Fruit fly (Drosophila melanogaster) whole organism, embryonic: ENCODE data around the gene Indy.

Source experiments
- Antp ChIP-seq: fragments of 200-800 bp; sonication (Bioruptor generic); optimal IDR thresholded peaks from 3 replicates; lab custom pipeline; 2016; ENCODE audit warnings: missing biosample characterization, missing genetic modification characterization
- Atf-2 ChIP-seq: fragments of 200-800 bp; sonication (Bioruptor generic); optimal IDR thresholded peaks from 2 replicates; lab custom pipeline; 2016; ENCODE audit warnings: missing biosample characterization, missing genetic modification characterization
- Bdp1 ChIP-seq: fragments of 200-800 bp; sonication (Bioruptor generic); optimal IDR thresholded peaks from 3 replicates; lab custom pipeline; 2016; ENCODE audit warnings: missing biosample characterization, missing genetic modification characterization
- C15 ChIP-seq: fragments of 200-800 bp; sonication (Bioruptor generic); IDR thresholded peaks from 3 replicates; pipeline ENCODE4 v1.3.6; 2022; ENCODE audit warnings: missing biosample characterization, missing genetic modification characterization
- CG10654 ChIP-seq: fragments of 200-800 bp; sonication (Bioruptor generic); optimal IDR thresholded peaks from 2 replicates; lab custom pipeline; 2016; ENCODE audit warnings: missing biosample characterization, missing genetic modification characterization
- CG11504 ChIP-seq: fragments of 200-800 bp; sonication (Bioruptor generic); optimal IDR thresholded peaks from 3 replicates; lab custom pipeline; 2019; ENCODE audit warnings: missing biosample characterization, mild to moderate bottlenecking, missing genetic modification characterization, moderate library complexity
- CG12659 ChIP-seq: fragments of 200-800 bp; sonication (Bioruptor generic); optimal IDR thresholded peaks from 3 replicates; lab custom pipeline; 2017; ENCODE audit warnings: mild to moderate bottlenecking, missing biosample characterization, missing genetic modification reagents, missing genetic modification characterization
- CG13894 ChIP-seq: fragments of 200-800 bp; sonication (Bioruptor generic); optimal IDR thresholded peaks from 3 replicates; lab custom pipeline; 2018; ENCODE audit warnings: missing biosample characterization, mild to moderate bottlenecking, missing genetic modification characterization, moderate library complexity
- CG14667 ChIP-seq: fragments of 200-800 bp; sonication (Bioruptor generic); IDR thresholded peaks from 2 replicates; pipeline ENCODE4 v1.3.6; 2022; ENCODE audit warnings: missing biosample characterization, missing genetic modification characterization
- CG17186 ChIP-seq: fragments of 200-800 bp; sonication (Bioruptor generic); optimal IDR thresholded peaks from 3 replicates; lab custom pipeline; 2017; ENCODE audit warnings: missing biosample characterization, missing genetic modification reagents, missing genetic modification characterization
- CG17802 ChIP-seq: fragments of 200-800 bp; sonication (Bioruptor generic); optimal IDR thresholded peaks from 2 replicates; lab custom pipeline; 2018; ENCODE audit warnings: missing biosample characterization, mild to moderate bottlenecking, missing genetic modification characterization, moderate library complexity
- CG18619 ChIP-seq: fragments of 200-800 bp; sonication (Bioruptor generic); optimal IDR thresholded peaks from 3 replicates; lab custom pipeline; 2017; ENCODE audit warnings: missing biosample characterization, mild to moderate bottlenecking, missing genetic modification characterization
- CG2202 ChIP-seq: fragments of 200-800 bp; sonication (Bioruptor generic); optimal IDR thresholded peaks from 2 replicates; lab custom pipeline; 2018; ENCODE audit warnings: missing biosample characterization, mild to moderate bottlenecking, missing genetic modification characterization
- CG2712 ChIP-seq: fragments of 200-800 bp; optimal IDR thresholded peaks from 3 replicates; lab custom pipeline; 2019; ENCODE audit warnings: missing biosample characterization, mild to moderate bottlenecking, missing genetic modification characterization, moderate library complexity
- CG30403 ChIP-seq: fragments of 200-800 bp; sonication (Bioruptor generic); optimal IDR thresholded peaks from 3 replicates; lab custom pipeline; 2016; ENCODE audit warnings: missing biosample characterization, missing genetic modification characterization
- CG32532 ChIP-seq: fragments of 200-800 bp; sonication (Bioruptor generic); IDR thresholded peaks from 2 replicates; pipeline ENCODE4 v1.3.6; 2022; ENCODE audit warnings: missing biosample characterization, missing genetic modification characterization
- CG32772 ChIP-seq: fragments of 200-800 bp; sonication (Bioruptor generic); IDR thresholded peaks from 2 replicates; pipeline ENCODE4 v1.3.6; 2022; ENCODE audit warnings: missing biosample characterization, missing genetic modification characterization
- CG33213 ChIP-seq: fragments of 200-800 bp; sonication (Bioruptor generic); optimal IDR thresholded peaks from 3 replicates; lab custom pipeline; 2016; ENCODE audit warnings: missing biosample characterization, missing genetic modification characterization
- CG33557 ChIP-seq: fragments of 200-800 bp; sonication (Bioruptor generic); optimal IDR thresholded peaks from 2 replicates; lab custom pipeline; 2019; ENCODE audit warnings: missing biosample characterization, mild to moderate bottlenecking, missing genetic modification characterization, moderate library complexity
- CG3847 ChIP-seq: fragments of 200-800 bp; sonication (Bioruptor generic); IDR thresholded peaks from 2 replicates; pipeline ENCODE4 v1.3.6; 2022; ENCODE audit warnings: missing biosample characterization, missing genetic modification characterization
- CG4328 ChIP-seq: fragments of 200-800 bp; sonication (Bioruptor generic); optimal IDR thresholded peaks from 3 replicates; lab custom pipeline; 2017; ENCODE audit warnings: missing biosample characterization, missing genetic modification reagents, missing genetic modification characterization
- CG8290 ChIP-seq, 3 experiments: fragments of 200-800 bp; sonication (Bioruptor generic); optimal IDR thresholded peaks; 2 replicates each; lab custom pipeline; 2016 to 2019; ENCODE audit warnings: missing biosample characterization in 3 of 3, missing genetic modification characterization in 3 of 3, mild to moderate bottlenecking in 2 of 3, moderate library complexity in 1 of 3
- CG9437 ChIP-seq: fragments of 200-800 bp; sonication (Bioruptor generic); optimal IDR thresholded peaks from 2 replicates; lab custom pipeline; 2018; ENCODE audit warnings: missing biosample characterization, mild to moderate bottlenecking, missing genetic modification characterization
- CTCF ChIP-seq: fragments of 200-800 bp; sonication (Bioruptor generic); optimal IDR thresholded peaks from 2 replicates; lab custom pipeline; 2017; ENCODE audit warnings: missing biosample characterization, mild to moderate bottlenecking, missing genetic modification characterization, moderate library complexity
- D19A ChIP-seq: fragments of 200-800 bp; optimal IDR thresholded peaks from 3 replicates; lab custom pipeline; 2019; ENCODE audit warnings: missing biosample characterization, mild to moderate bottlenecking, missing genetic modification characterization, moderate library complexity
- Doc2 ChIP-seq: fragments of 200-800 bp; sonication (Bioruptor generic); IDR thresholded peaks from 2 replicates; pipeline ENCODE4 v1.3.6; 2022; ENCODE audit warnings: missing biosample characterization, missing genetic modification characterization
- ERR ChIP-seq: fragments of 200-800 bp; sonication (Bioruptor generic); optimal IDR thresholded peaks from 2 replicates; lab custom pipeline; 2016; ENCODE audit warnings: missing biosample characterization, missing genetic modification characterization
- Ets97D ChIP-seq: fragments of 200-800 bp; sonication (Bioruptor generic); optimal IDR thresholded peaks from 3 replicates; lab custom pipeline; 2016; ENCODE audit warnings: missing biosample characterization, missing genetic modification characterization
- HLH54F ChIP-seq: fragments of 200-800 bp; sonication (Bioruptor generic); optimal IDR thresholded peaks from 3 replicates; lab custom pipeline; 2016; ENCODE audit warnings: missing biosample characterization, missing genetic modification characterization
- Hmr ChIP-seq: fragments of 200-800 bp; sonication (Bioruptor generic); optimal IDR thresholded peaks from 3 replicates; lab custom pipeline; 2017; ENCODE audit warnings: mild to moderate bottlenecking, missing biosample characterization, missing genetic modification reagents, missing genetic modification characterization
- Lhr ChIP-seq: fragments of 200-800 bp; sonication (Bioruptor generic); optimal IDR thresholded peaks from 3 replicates; lab custom pipeline; 2017; ENCODE audit warnings: mild to moderate bottlenecking, missing biosample characterization, missing genetic modification reagents, missing genetic modification characterization
- Lim3 ChIP-seq: fragments of 200-800 bp; sonication (Bioruptor generic); IDR thresholded peaks from 2 replicates; pipeline ENCODE4 v1.3.6; 2022; ENCODE audit warnings: missing biosample characterization, missing genetic modification characterization
- NFAT ChIP-seq: fragments of 200-800 bp; sonication (Bioruptor generic); IDR thresholded peaks from 2 replicates; pipeline ENCODE4 v1.3.6; 2022; ENCODE audit warnings: missing biosample characterization, missing genetic modification characterization
- Opbp ChIP-seq: fragments of 200-800 bp; sonication (Bioruptor generic); IDR thresholded peaks from 3 replicates; pipeline ENCODE4 v1.3.6; 2022; ENCODE audit warnings: missing biosample characterization, missing genetic modification characterization; ENCODE audit not compliant: partially characterized antibody
- Pdp1 ChIP-seq, 2 experiments: fragments of 200-800 bp; sonication (Bioruptor generic); optimal IDR thresholded peaks; 3 replicates each; lab custom pipeline; 2016; ENCODE audit warnings: missing biosample characterization in 2 of 2, missing genetic modification characterization in 2 of 2, mild to moderate bottlenecking in 1 of 2, moderate library complexity in 1 of 2
- Stat92E ChIP-seq, 3 experiments: fragments of >200 bp in 2 of 3; fragments of 200-800 bp in 1 of 3; sonication (Bioruptor generic) in 1 of 3; optimal IDR thresholded peaks; 2 replicates each; lab custom pipeline; 2017 to 2019; ENCODE audit warnings: missing biosample characterization in 3 of 3, missing genetic modification characterization in 3 of 3, mild to moderate bottlenecking in 1 of 3, moderate library complexity in 1 of 3
- ase ChIP-seq: fragments of 200-800 bp; sonication (Bioruptor generic); IDR thresholded peaks from 3 replicates; pipeline ENCODE4 v1.3.6; 2022; ENCODE audit warnings: missing biosample characterization, missing genetic modification characterization
- crc ChIP-seq: fragments of 200-800 bp; sonication (Bioruptor generic); optimal IDR thresholded peaks from 2 replicates; lab custom pipeline; 2016; ENCODE audit warnings: missing biosample characterization, missing genetic modification characterization
- eyg ChIP-seq: fragments of 200-800 bp; sonication (Bioruptor generic); optimal IDR thresholded peaks from 3 replicates; lab custom pipeline; 2016; ENCODE audit warnings: missing biosample characterization, missing genetic modification characterization
- fd96Cb ChIP-seq: fragments of 200-800 bp; sonication (Bioruptor generic); optimal IDR thresholded peaks from 2 replicates; lab custom pipeline; 2018; ENCODE audit warnings: missing biosample characterization, mild to moderate bottlenecking, missing genetic modification characterization, moderate library complexity
- hb ChIP-seq: fragments of 200-800 bp; sonication (Bioruptor generic); IDR thresholded peaks from 3 replicates; pipeline ENCODE4 v1.3.6; 2022; ENCODE audit warnings: missing biosample characterization, missing genetic modification characterization; ENCODE audit not compliant: partially characterized antibody
- insv ChIP-seq, 2 experiments: fragments of 200-800 bp; sonication (Bioruptor generic); optimal IDR thresholded peaks; 3 replicates each; lab custom pipeline; 2016 to 2018; ENCODE audit warnings: missing biosample characterization in 2 of 2, missing genetic modification characterization in 2 of 2
- inv ChIP-seq: fragments of 200-800 bp; sonication (Bioruptor generic); IDR thresholded peaks from 2 replicates; pipeline ENCODE4 v1.3.6; 2022; ENCODE audit warnings: missing biosample characterization, missing genetic modification characterization; ENCODE audit not compliant: partially characterized antibody
- lbe ChIP-seq: fragments of 200-800 bp; sonication (Bioruptor generic); optimal IDR thresholded peaks from 2 replicates; lab custom pipeline; 2016; ENCODE audit warnings: missing biosample characterization, mild to moderate bottlenecking, missing genetic modification characterization
- pan ChIP-seq, 4 experiments: fragments of >200 bp in 3 of 4; fragments of 200-800 bp in 1 of 4; sonication (Bioruptor generic) in 1 of 4; optimal IDR thresholded peaks in 3 of 4; IDR thresholded peaks in 1 of 4; 2 replicates each; pipeline versions ENCODE4 v1.3.6 to Lab custom; 2017 to 2022; ENCODE audit warnings: missing biosample characterization in 2 of 4, missing genetic modification characterization in 2 of 4, mixed read lengths in 1 of 4
- pho ChIP-seq: fragments of 200-800 bp; sonication (Bioruptor generic); optimal IDR thresholded peaks from 2 replicates; lab custom pipeline; 2016; ENCODE audit warnings: missing biosample characterization, missing genetic modification characterization
- row ChIP-seq: fragments of 200-800 bp; sonication (Bioruptor generic); IDR thresholded peaks from 3 replicates; pipeline ENCODE4 v1.3.6; 2022; ENCODE audit warnings: missing biosample characterization, missing genetic modification characterization
- so ChIP-seq: fragments of 200-800 bp; sonication (Bioruptor generic); IDR thresholded peaks from 3 replicates; pipeline ENCODE4 v1.3.6; 2022; ENCODE audit warnings: missing biosample characterization, missing genetic modification characterization
- ttk ChIP-seq: fragments of 200-800 bp; sonication (Bioruptor generic); IDR thresholded peaks from 2 replicates; pipeline ENCODE4 v2.1.2; 2022; ENCODE audit warnings: missing biosample characterization, missing genetic modification characterization
- z ChIP-seq: fragments of 200-800 bp; sonication (Bioruptor generic); IDR thresholded peaks from 3 replicates; pipeline ENCODE4 v1.3.6; 2022; ENCODE audit warnings: missing biosample characterization, missing genetic modification characterization

The Indy gene

dm6 chr3L:18840370-18841007 lies 5.6 kb downstream of the Indy start (continued):
- TF ChIP-seq CG13894 (tag; lab: Kevin White, UChicago) (peak; percentile 19), CTCF (no peak), Lim3 (GFP tag; lab: Robert Waterston, UW) (no peak), NFAT (GFP tag; lab: Robert Waterston, UW) (no peak), CG30403 (peak; percentile 48), Ets97D (no peak), CG8290 (GFP tag; optimal IDR thresholded peaks at IDR 0.05; lab: Kevin White, UChicago) (no peak), CG8290 (tag; optimal IDR thresholded peaks at IDR 0.05; lab: Kevin White, UChicago) (peak in 1 of 2 experiments; percentile 69), CG4328 (GFP tag; lab: Kevin White, UChicago) (no peak), Antp (peak; percentile 28), CG10654 (no peak), HLH54F (GFP tag; lab: Kevin White, UChicago) (peak; percentile 5), pan (optimal IDR thresholded peaks at IDR 0.05; lab: Kevin White, UChicago) (no peak), pan (GFP tag; optimal IDR thresholded peaks at IDR 0.05 in 1 of 2, IDR thresholded peaks at IDR 0.05 in 1 of 2) (no peak), CG32772 (GFP tag; lab: Robert Waterston, UW) (no peak), ttk (GFP tag; lab: Robert Waterston, UW) (no peak), eyg (GFP tag; lab: Kevin White, UChicago) (peak; percentile 49), CG33213 (GFP tag; lab: Kevin White, UChicago) (no peak), Doc2 (GFP tag; lab: Robert Waterston, UW) (no peak), Bdp1 (peak; percentile 20), CG33557 (GFP tag; lab: Kevin White, UChicago) (no peak), Hmr (GFP tag; lab: Kevin White, UChicago) (peak; percentile 26), CG12659 (no peak), hb (GFP tag; lab: Robert Waterston, UW) (no peak), CG32532 (GFP tag; lab: Robert Waterston, UW) (no peak), CG9437 (no peak), so (GFP tag; lab: Robert Waterston, UW) (no peak), CG3847 (GFP tag; lab: Robert Waterston, UW) (no peak), lbe (GFP tag; lab: Kevin White, UChicago) (no peak), CG17802 (tag; lab: Kevin White, UChicago) (no peak), Stat92E (GFP tag; optimal IDR thresholded peaks at IDR 0.05; lab: Kevin White, UChicago) (peak in 1 of 3 experiments; percentile 12), inv (GFP tag; lab: Robert Waterston, UW) (no peak), Atf-2 (GFP tag; lab: Kevin White, UChicago) (peak; percentile 32), ase (GFP tag; lab: Robert Waterston, UW) (no peak), z (GFP tag; lab: Robert Waterston, UW) (no peak), CG11504 (peak; percentile 34), insv (GFP tag; optimal IDR thresholded peaks at IDR 0.05; lab: Kevin White, UChicago) (peak in 1 of 2 experiments; percentile 59), pho (GFP tag; lab: Kevin White, UChicago) (no peak), Pdp1 (GFP tag; optimal IDR thresholded peaks at IDR 0.05; lab: Kevin White, UChicago) (peak; percentile 22 to 43), crc (GFP tag; lab: Kevin White, UChicago) (no peak), row (GFP tag; lab: Robert Waterston, UW) (no peak), C15 (GFP tag; lab: Robert Waterston, UW) (no peak), CG17186 (GFP tag; lab: Kevin White, UChicago) (peak; percentile 0), fd96Cb (peak; percentile 13), CG2712 (tag; lab: Kevin White, UChicago) (peak; percentile 55), ERR (GFP tag; lab: Kevin White, UChicago) (no peak), D19A (tag; lab: Kevin White, UChicago) (peak; percentile 24), Opbp (GFP tag; lab: Robert Waterston, UW) (no peak), Lhr (no peak), CG18619 (GFP tag; lab: Kevin White, UChicago) (no peak), CG2202 (tag; lab: Kevin White, UChicago) (no peak), CG14667 (no peak)
